Fruit fly (Drosophila melanogaster) whole organism, embryonic: ENCODE measurements around the gene CG2444.

Source experiments
- ATbp ChIP-seq: fragments of 200-800 bp; sonication (Bioruptor generic); optimal IDR thresholded peaks from 2 replicates; lab custom pipeline; 2017; ENCODE audit warnings: missing biosample characterization, mild to moderate bottlenecking, missing genetic modification characterization, missing genetic modification reagents
- CG12219 ChIP-seq: fragments of 200-800 bp; sonication (Bioruptor generic); optimal IDR thresholded peaks from 3 replicates; lab custom pipeline; 2018; ENCODE audit warnings: missing biosample characterization, mild to moderate bottlenecking, missing genetic modification characterization
- CG14710 ChIP-seq: fragments of 200-800 bp; sonication (Bioruptor generic); optimal IDR thresholded peaks from 3 replicates; lab custom pipeline; 2019; ENCODE audit warnings: missing biosample characterization, mild to moderate bottlenecking, missing genetic modification characterization, moderate library complexity
- CG1647 ChIP-seq: fragments of 200-800 bp; sonication (Bioruptor generic); optimal IDR thresholded peaks from 3 replicates; lab custom pipeline; 2016; ENCODE audit warnings: missing biosample characterization, missing genetic modification characterization
- CG18011 ChIP-seq: fragments of 200-800 bp; sonication (Bioruptor generic); optimal IDR thresholded peaks from 2 replicates; lab custom pipeline; 2017; ENCODE audit warnings: missing biosample characterization, missing genetic modification characterization, mild to moderate bottlenecking, moderate library complexity, missing genotype
- CG3838 ChIP-seq: fragments of 200-800 bp; sonication (Bioruptor generic); optimal IDR thresholded peaks from 3 replicates; lab custom pipeline; 2016; ENCODE audit warnings: missing biosample characterization, missing genetic modification characterization
- Doc3 ChIP-seq: fragments of 200-800 bp; sonication (Bioruptor generic); IDR thresholded peaks from 3 replicates; pipeline ENCODE4 v1.3.6; 2022; ENCODE audit warnings: missing biosample characterization, missing genetic modification characterization; ENCODE audit not compliant: partially characterized antibody
- p53 ChIP-seq: fragments of 200-800 bp; sonication (Bioruptor generic); optimal IDR thresholded peaks from 2 replicates; lab custom pipeline; 2016; ENCODE audit warnings: missing biosample characterization, missing genetic modification characterization

DNA sequence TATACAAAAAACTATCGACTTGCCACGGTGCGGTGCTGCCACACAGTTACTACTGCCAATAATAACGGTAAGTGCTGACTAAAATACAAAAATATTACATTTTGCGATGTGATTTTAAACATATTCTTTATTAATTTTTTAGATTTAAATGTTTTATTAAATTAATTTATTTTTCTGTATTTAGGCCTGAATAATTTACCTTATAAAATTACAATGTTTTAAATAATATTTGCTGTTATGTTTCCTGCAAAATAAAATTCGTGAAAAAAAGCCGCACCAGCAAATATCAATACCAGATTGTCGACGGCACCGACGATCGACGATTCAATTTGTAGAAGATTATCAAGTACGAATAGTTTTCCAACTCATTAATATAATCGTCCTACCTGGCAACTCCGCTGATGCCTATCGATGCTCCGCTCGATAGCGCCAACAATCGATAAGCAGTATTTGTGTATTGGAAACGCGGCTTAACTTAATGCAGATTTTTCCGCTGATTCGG is 26.5 kb downstream of the CG2444 start, which contains the start of the genes Vlet and bif:
- TF ChIP-seq CG14710 (tag; lab: Kevin White, UChicago), result peak; percentile 84
- no peak for TF ChIP-seq CG12219 (GFP tag; lab: Kevin White, UChicago)
- TF ChIP-seq CG1647 (GFP tag; lab: Kevin White, UChicago), result peak; percentile 49
- TF ChIP-seq CG3838 (GFP tag; lab: Kevin White, UChicago), result no peak
- no peak for TF ChIP-seq p53 (GFP tag; lab: Kevin White, UChicago)
- peak; percentile 41 for TF ChIP-seq ATbp (GFP tag; lab: Kevin White, UChicago)
- 0 out of 3 replicates have a peak, but pooled peaks have one; percentile 28 for TF ChIP-seq Doc3 (GFP tag; lab: Robert Waterston, UW)
- TF ChIP-seq CG18011 (GFP tag; lab: Kevin White, UChicago), result no peak
